Worm (Caenorhabditis elegans): ENCODE results near the gene F42G2.7.

Gene F42G2.7

ce11 chrII:2378465-2379009 is 39.4 kb upstream of the F42G2.7 start (continued):
- peak; percentile 97 for TF ChIP-seq egl-44 (GFP tag; IDR thresholded peaks at IDR 0.05)
- TF ChIP-seq lin-35 (GFP tag; optimal IDR thresholded peaks at IDR 0.05), result no peak
- peak; percentile 86 for TF ChIP-seq F22D6.2 (tag; optimal IDR thresholded peaks at IDR 0.05)
- no peak for TF ChIP-seq ceh-58 (GFP tag; IDR thresholded peaks at IDR 0.05)
- no peak; the same call in none of the 2 replicates for TF ChIP-seq mcd-1 (GFP tag; IDR thresholded peaks at IDR 0.05)
- peak; percentile 80 for TF ChIP-seq ztf-3 (GFP tag; optimal IDR thresholded peaks at IDR 0.05)
- TF ChIP-seq hrde-1 (tag; optimal IDR thresholded peaks at IDR 0.05; ENCODE audit: borderline replicate concordance), result no peak
- TF ChIP-seq B0336.3 (GFP tag; IDR thresholded peaks at IDR 0.05), result no peak; the same call in none of the 2 replicates
- TF ChIP-seq sptf-2 (GFP tag; optimal IDR thresholded peaks at IDR 0.05), result peak; percentile 64
- no peak for TF ChIP-seq F57C9.4 (tag; optimal IDR thresholded peaks at IDR 0.05)
- TF ChIP-seq repo-1 (tag; optimal IDR thresholded peaks at IDR 0.05), result peak; percentile 76
- TF ChIP-seq ceh-79 (tag; optimal IDR thresholded peaks at IDR 0.05), result no peak

ce11 chrII:2379673-2380072 is 38.3 kb upstream of the F42G2.7 start:
- no peak for TF ChIP-seq somi-1 (GFP tag; optimal IDR thresholded peaks at IDR 0.05)
- TF ChIP-seq egrh-3 (GFP tag; IDR thresholded peaks at IDR 0.05), result peak; percentile 55; the same call in 1 of the 2 replicates
- no peak for TF ChIP-seq ama-1 (optimal IDR thresholded peaks at IDR 0.05)
- no peak for TF ChIP-seq ama-1 (GFP tag; optimal IDR thresholded peaks at IDR 0.05)
- no peak for TF ChIP-seq dpl-1 (GFP tag; optimal IDR thresholded peaks at IDR 0.05)
- TF ChIP-seq let-526 (GFP tag; IDR thresholded peaks at IDR 0.05), result no peak
- TF ChIP-seq ccch-3 (GFP tag; optimal IDR thresholded peaks at IDR 0.05), result no peak
- TF ChIP-seq attf-6 (GFP tag; IDR thresholded peaks at IDR 0.05), result no peak

ce11 chrII:2380174-2380573 is 37.8 kb upstream of the F42G2.7 start, which contains the start of gene F16G10.7:
F16G10.7 (minus strand) TSS chrII:2380274.
- TF ChIP-seq ztf-25 (GFP tag; IDR thresholded peaks at IDR 0.05), result no peak
- no peak for TF ChIP-seq athp-1 (tag; optimal IDR thresholded peaks at IDR 0.05)
- no peak for TF ChIP-seq ztf-3 (GFP tag; optimal IDR thresholded peaks at IDR 0.05)
- no peak for TF ChIP-seq Y53F4B.3 (GFP tag; IDR thresholded peaks at IDR 0.05)
- no peak for TF ChIP-seq mcd-1 (GFP tag; IDR thresholded peaks at IDR 0.05)
- no peak for TF ChIP-seq lin-40 (tag; optimal IDR thresholded peaks at IDR 0.05)
- TF ChIP-seq attf-3 (GFP tag; conservative IDR thresholded peaks at IDR 0.05), result no peak
- no peak for TF ChIP-seq die-1 (tag; optimal IDR thresholded peaks at IDR 0.05)
- TF ChIP-seq hrde-1 (tag; optimal IDR thresholded peaks at IDR 0.05; ENCODE audit: borderline replicate concordance), result no peak
- TF ChIP-seq B0261.1 (tag; optimal IDR thresholded peaks at IDR 0.05), result no peak
- no peak for TF ChIP-seq B0019.2 (GFP tag; conservative IDR thresholded peaks at IDR 0.05)

- no peak for TF ChIP-seq die-1 (tag; optimal IDR thresholded peaks at IDR 0.05)
- no peak for TF ChIP-seq ztf-22 (GFP tag; optimal IDR thresholded peaks at IDR 0.05)
- TF ChIP-seq nhr-90 (tag; optimal IDR thresholded peaks at IDR 0.05), result no peak
- TF ChIP-seq snpc-4 (GFP tag; optimal IDR thresholded peaks at IDR 0.05), result no peak
- TF ChIP-seq snpc-4 (tag; optimal IDR thresholded peaks at IDR 0.05), result no peak
- no peak for TF ChIP-seq ztf-6 (GFP tag; IDR thresholded peaks at IDR 0.05)
- no peak for TF ChIP-seq chd-7 (tag; optimal IDR thresholded peaks at IDR 0.05)
- TF ChIP-seq hmg-1.2 (GFP tag; IDR thresholded peaks at IDR 0.05), result no peak
- TF ChIP-seq ceh-91 (GFP tag; IDR thresholded peaks at IDR 0.05), result no peak
- no peak for TF ChIP-seq ztf-25 (GFP tag; IDR thresholded peaks at IDR 0.05)
- TF ChIP-seq hmg-20 (GFP tag; IDR thresholded peaks at IDR 0.05), result no peak
- no peak for TF ChIP-seq madf-3 (GFP tag; IDR thresholded peaks at IDR 0.05)
- TF ChIP-seq snpc-3.4 (tag; optimal IDR thresholded peaks at IDR 0.05), result no peak
- no peak for TF ChIP-seq nhr-179 (tag; optimal IDR thresholded peaks at IDR 0.05)
These were observed 34.6 kb upstream of the F42G2.7 start, which contains the start of gene F16G10.8 for ce11 chrII:2383334-2383733. F16G10.8 (minus strand) TSS chrII:2383434.

All from whole organism, young adult.